Worm (Caenorhabditis elegans): ENCODE data around the gene ran-2.

ran-2 gene

DNA sequence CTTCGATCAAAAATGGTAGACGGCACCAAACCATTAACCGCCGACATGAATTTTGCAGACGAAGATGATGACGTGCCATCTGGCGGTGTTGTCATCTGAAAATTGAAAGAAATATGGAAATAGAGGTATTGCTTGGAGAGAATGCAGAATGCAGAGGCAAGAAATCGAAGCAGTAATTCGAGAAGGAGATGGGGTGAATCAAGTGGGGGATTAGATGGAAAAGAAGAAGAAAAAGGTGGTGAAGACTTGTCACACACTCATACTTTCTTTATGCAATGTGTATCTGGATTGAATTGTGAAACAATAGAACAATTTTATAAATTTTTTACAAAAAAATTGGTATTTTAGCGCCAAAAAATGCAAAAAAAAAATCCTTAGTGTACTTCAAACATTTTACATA is 8.5 kb upstream of the ran-2 start, which contains the start of gene tag-250:
TSS of gene tag-250 (minus strand) at position 101 of the 400 bp plus-strand sequence.
- TF ChIP-seq sma-3 (GFP tag; optimal IDR thresholded peaks at IDR 0.05) (no peak), C34F6.9 (tag; optimal IDR thresholded peaks at IDR 0.05) (no peak), mdl-1 (tag; optimal IDR thresholded peaks at IDR 0.05) (no peak), sma-9 (GFP tag; optimal IDR thresholded peaks at IDR 0.05) (no peak), sma-9 (tag; optimal IDR thresholded peaks at IDR 0.05) (no peak), ceh-16 (tag; optimal IDR thresholded peaks at IDR 0.05) (no peak)

ce11 chrIII:7925968-7926367 is 7.4 kb upstream of the ran-2 start:
- TF ChIP-seq unc-39 (tag; optimal IDR thresholded peaks at IDR 0.05) (no peak), nhr-25 (tag; optimal IDR thresholded peaks at IDR 0.05) (no peak), lin-13 (GFP tag; optimal IDR thresholded peaks at IDR 0.05) (no peak), nhr-6 (tag; optimal IDR thresholded peaks at IDR 0.05) (no peak), nhr-21 (tag; optimal IDR thresholded peaks at IDR 0.05) (no peak), ZK546.5 (tag; optimal IDR thresholded peaks at IDR 0.05) (no peak), nhr-23 (tag; optimal IDR thresholded peaks at IDR 0.05) (no peak), sma-9 (GFP tag; optimal IDR thresholded peaks at IDR 0.05) (no peak), sma-9 (tag; optimal IDR thresholded peaks at IDR 0.05) (no peak)

- TF ChIP-seq snpc-4 (tag; optimal IDR thresholded peaks at IDR 0.05) = no peak
- TF ChIP-seq nhr-23 (tag; optimal IDR thresholded peaks at IDR 0.05) = no peak
- peak; percentile 62 for TF ChIP-seq nhr-25 (tag; optimal IDR thresholded peaks at IDR 0.05)
- TF ChIP-seq nhr-77 (tag; optimal IDR thresholded peaks at IDR 0.05) = no peak
- TF ChIP-seq nhr-12 (tag; optimal IDR thresholded peaks at IDR 0.05) = no peak
- no peak for TF ChIP-seq lin-11 (tag; optimal IDR thresholded peaks at IDR 0.05)
- TF ChIP-seq F13H6.1 (tag; optimal IDR thresholded peaks at IDR 0.05) = no peak
- peak; percentile 65 for TF ChIP-seq unc-55 (GFP tag; optimal IDR thresholded peaks at IDR 0.05)
- peak; percentile 78 for TF ChIP-seq gmeb-1 (tag; optimal IDR thresholded peaks at IDR 0.05)
- peak; percentile 16 to 79 for TF ChIP-seq lsy-2 (tag; optimal IDR thresholded peaks at IDR 0.05)
- TF ChIP-seq fos-1 (tag; optimal IDR thresholded peaks at IDR 0.05) = no peak
- TF ChIP-seq nhr-129 (tag; optimal IDR thresholded peaks at IDR 0.05) = peak; percentile 39
- TF ChIP-seq unc-62 (GFP tag; optimal IDR thresholded peaks at IDR 0.05) = no peak
- no peak for TF ChIP-seq elt-3 (tag; optimal IDR thresholded peaks at IDR 0.05)
- peak; percentile 50 for TF ChIP-seq crh-2 (tag; optimal IDR thresholded peaks at IDR 0.05)
Observed at ce11 chrIII:7928549-7929129, 4.7 kb upstream of the ran-2 start, which contains the start of the genes C29E4.13 and npp-15. Gene C29E4.13 (minus strand): TSS chrIII:7928717. Gene npp-15 (plus strand): TSS chrIII:7929043.

ce11 chrIII:7937548-7937947 is 4.2 kb downstream of the ran-2 start, which contains the start of gene C29E4.10:
Gene C29E4.10 (plus strand): TSS chrIII:7937848.
- TF ChIP-seq lin-39 (tag; optimal IDR thresholded peaks at IDR 0.05) = no peak
- TF ChIP-seq ZK546.5 (tag; optimal IDR thresholded peaks at IDR 0.05) = no peak
- TF ChIP-seq crh-2 (tag; optimal IDR thresholded peaks at IDR 0.05) = no peak
- no peak for TF ChIP-seq unc-55 (GFP tag; optimal IDR thresholded peaks at IDR 0.05)
- TF ChIP-seq sma-9 (GFP tag; optimal IDR thresholded peaks at IDR 0.05) = no peak
- no peak for TF ChIP-seq sma-9 (tag; optimal IDR thresholded peaks at IDR 0.05)
- no peak for TF ChIP-seq mbf-1 (tag; optimal IDR thresholded peaks at IDR 0.05)

- TF ChIP-seq ZK546.5 (tag; optimal IDR thresholded peaks at IDR 0.05) (no peak), peb-1 (tag; optimal IDR thresholded peaks at IDR 0.05) (no peak), lin-11 (tag; optimal IDR thresholded peaks at IDR 0.05) (peak; percentile 70), nhr-129 (tag; optimal IDR thresholded peaks at IDR 0.05) (peak; percentile 64), gmeb-1 (tag; optimal IDR thresholded peaks at IDR 0.05) (peak; percentile 97), blmp-1 (tag; optimal IDR thresholded peaks at IDR 0.05; ENCODE audit: insufficient read depth) (no peak), nhr-25 (tag; optimal IDR thresholded peaks at IDR 0.05) (peak; percentile 60), R02D3.7 (tag; optimal IDR thresholded peaks at IDR 0.05) (peak; percentile 20), aly-2 (tag; optimal IDR thresholded peaks at IDR 0.05) (no peak), elt-1 (tag; optimal IDR thresholded peaks at IDR 0.05) (no peak), snpc-4 (tag; optimal IDR thresholded peaks at IDR 0.05) (no peak), sma-3 (GFP tag; optimal IDR thresholded peaks at IDR 0.05) (peak; percentile 61), egl-27 (tag; optimal IDR thresholded peaks at IDR 0.05) (no peak), nhr-23 (tag; optimal IDR thresholded peaks at IDR 0.05) (no peak), zag-1 (tag; optimal IDR thresholded peaks at IDR 0.05) (no peak), F13H6.1 (tag; optimal IDR thresholded peaks at IDR 0.05) (peak; percentile 46), alr-1 (tag; optimal IDR thresholded peaks at IDR 0.05) (no peak), ztf-4 (tag; optimal IDR thresholded peaks at IDR 0.05) (no peak), mbf-1 (tag; optimal IDR thresholded peaks at IDR 0.05) (no peak), ceh-16 (tag; optimal IDR thresholded peaks at IDR 0.05) (no peak), lin-13 (GFP tag; optimal IDR thresholded peaks at IDR 0.05) (peak; percentile 68), crh-2 (tag; optimal IDR thresholded peaks at IDR 0.05) (peak; percentile 49), sma-9 (GFP tag; optimal IDR thresholded peaks at IDR 0.05) (peak; percentile 58), sma-9 (tag; optimal IDR thresholded peaks at IDR 0.05) (no peak), nhr-10 (tag; optimal IDR thresholded peaks at IDR 0.05) (no peak), nhr-237 (tag; optimal IDR thresholded peaks at IDR 0.05) (no peak), mab-5 (tag; optimal IDR thresholded peaks at IDR 0.05) (peak; percentile 56), nhr-12 (tag; optimal IDR thresholded peaks at IDR 0.05) (no peak), ama-1 (optimal IDR thresholded peaks at IDR 0.05) (peak; percentile 31), unc-39 (tag; optimal IDR thresholded peaks at IDR 0.05) (no peak), unc-55 (GFP tag; optimal IDR thresholded peaks at IDR 0.05) (peak; percentile 86), skn-1 (tag; optimal IDR thresholded peaks at IDR 0.05) (no peak), lin-39 (tag; optimal IDR thresholded peaks at IDR 0.05) (no peak), fos-1 (tag; optimal IDR thresholded peaks at IDR 0.05) (no peak)
Observed at ce11 chrIII:7940819-7941218, 7.5 kb downstream of the ran-2 start, which contains the start of gene C29E4.12. Gene C29E4.12 (plus strand): TSS chrIII:7941151.

Measured in whole organism, L2 larva.